Fruit fly (Drosophila melanogaster): ENCODE data around the gene Polr1H.

Gene Polr1H

DNA sequence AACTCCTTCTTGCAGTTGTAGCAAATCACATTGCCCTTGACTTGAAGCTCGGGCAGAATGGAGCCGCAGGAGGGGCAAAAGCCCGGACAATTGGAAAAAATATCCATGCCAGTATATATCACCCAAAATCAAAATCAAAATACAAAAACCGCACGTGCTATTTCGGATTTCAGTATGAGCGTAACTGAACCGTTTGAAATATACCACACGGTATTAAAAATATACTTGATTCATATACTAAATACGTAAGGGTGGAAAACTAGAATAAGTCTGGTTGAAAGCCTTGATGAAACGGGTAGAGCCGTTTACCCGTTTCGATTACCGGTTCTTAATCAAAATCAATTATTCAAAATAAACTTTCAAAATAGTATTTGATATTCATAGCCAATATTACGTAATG is at the start of gene Polr1H:
Gene Polr1H (minus strand): TSS at position 188 of the 400 bp plus-strand sequence.
- no peak for TF ChIP-seq Sin3A (optimal IDR thresholded peaks at IDR 0.05)
- no peak for TF ChIP-seq ttk (optimal IDR thresholded peaks at IDR 0.05)
- no peak for TF ChIP-seq insv (optimal IDR thresholded peaks at IDR 0.05)
- TF ChIP-seq h (optimal IDR thresholded peaks at IDR 0.05): no peak
- TF ChIP-seq psq (optimal IDR thresholded peaks at IDR 0.05): no peak

DNA sequence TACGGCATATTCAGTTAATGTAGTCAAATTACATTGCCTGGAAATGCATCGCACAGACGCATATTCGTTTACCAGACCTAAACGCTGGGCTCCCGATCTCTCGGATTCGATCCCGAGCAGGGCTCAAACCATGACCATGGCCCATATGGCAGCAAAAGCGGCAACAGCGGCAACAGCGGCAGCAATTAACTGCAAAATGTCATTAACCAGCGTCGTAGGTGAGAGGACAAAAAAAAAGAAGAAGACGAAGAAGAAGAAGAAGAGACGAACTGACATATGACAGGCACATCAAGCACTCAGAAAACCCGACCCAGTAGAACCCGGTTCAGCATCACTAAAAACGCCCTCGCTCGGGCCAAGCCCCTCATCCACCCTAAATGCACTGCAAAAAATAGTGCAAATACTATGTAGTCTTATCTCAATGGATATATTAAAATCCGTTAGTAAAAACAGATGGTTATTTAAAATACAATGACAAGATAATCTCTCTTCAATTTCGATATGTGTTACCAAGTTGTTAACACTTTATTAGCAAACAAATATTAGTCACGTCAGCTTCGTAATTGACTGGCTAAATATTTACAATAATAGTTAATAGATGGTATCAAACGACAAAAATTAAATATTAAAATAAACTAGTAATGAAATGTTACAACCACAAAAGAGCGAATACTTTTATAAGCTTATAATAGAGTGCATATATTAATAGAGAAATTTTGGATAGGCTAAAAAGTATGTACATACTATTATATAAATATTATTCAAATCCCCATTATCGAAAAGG is 48.3 kb upstream of the Polr1H start:
- TF ChIP-seq Myc (optimal IDR thresholded peaks at IDR 0.05) (no peak), h (optimal IDR thresholded peaks at IDR 0.05) (no peak), ttk (optimal IDR thresholded peaks at IDR 0.05) (no peak), psq (optimal IDR thresholded peaks at IDR 0.05) (no peak)

DNA sequence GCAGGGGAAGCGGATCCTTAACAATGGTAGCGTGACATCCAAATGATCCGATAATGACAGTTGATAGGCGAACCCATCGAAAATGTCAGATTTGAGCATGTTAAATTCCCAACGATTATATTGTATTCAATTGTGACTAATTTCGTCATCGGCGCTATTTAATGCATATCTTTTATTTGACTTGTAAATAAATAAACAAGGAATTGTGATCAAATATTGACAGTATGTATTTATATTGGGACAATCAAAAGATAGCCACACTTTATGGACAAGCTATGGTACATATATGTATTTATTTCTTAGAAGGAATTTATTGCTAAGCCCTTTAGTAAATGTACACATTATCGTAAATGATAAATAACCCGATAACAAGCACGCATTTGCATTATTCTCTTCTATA is 47.5 kb upstream of the Polr1H start:
- TF ChIP-seq psq (optimal IDR thresholded peaks at IDR 0.05) (no peak), ttk (optimal IDR thresholded peaks at IDR 0.05) (no peak), insv (optimal IDR thresholded peaks at IDR 0.05) (no peak), h (optimal IDR thresholded peaks at IDR 0.05) (no peak), Sin3A (optimal IDR thresholded peaks at IDR 0.05) (no peak), Myc (optimal IDR thresholded peaks at IDR 0.05) (no peak)

dm6 chr3R:21824407-21825006 is 46.9 kb upstream of the Polr1H start:
- no peak for TF ChIP-seq ttk (optimal IDR thresholded peaks at IDR 0.05)
- no peak for TF ChIP-seq Sin3A (optimal IDR thresholded peaks at IDR 0.05)
- TF ChIP-seq insv (optimal IDR thresholded peaks at IDR 0.05): no peak
- TF ChIP-seq psq (optimal IDR thresholded peaks at IDR 0.05): no peak
- TF ChIP-seq h (optimal IDR thresholded peaks at IDR 0.05): no peak
- TF ChIP-seq Myc (optimal IDR thresholded peaks at IDR 0.05): no peak

DNA sequence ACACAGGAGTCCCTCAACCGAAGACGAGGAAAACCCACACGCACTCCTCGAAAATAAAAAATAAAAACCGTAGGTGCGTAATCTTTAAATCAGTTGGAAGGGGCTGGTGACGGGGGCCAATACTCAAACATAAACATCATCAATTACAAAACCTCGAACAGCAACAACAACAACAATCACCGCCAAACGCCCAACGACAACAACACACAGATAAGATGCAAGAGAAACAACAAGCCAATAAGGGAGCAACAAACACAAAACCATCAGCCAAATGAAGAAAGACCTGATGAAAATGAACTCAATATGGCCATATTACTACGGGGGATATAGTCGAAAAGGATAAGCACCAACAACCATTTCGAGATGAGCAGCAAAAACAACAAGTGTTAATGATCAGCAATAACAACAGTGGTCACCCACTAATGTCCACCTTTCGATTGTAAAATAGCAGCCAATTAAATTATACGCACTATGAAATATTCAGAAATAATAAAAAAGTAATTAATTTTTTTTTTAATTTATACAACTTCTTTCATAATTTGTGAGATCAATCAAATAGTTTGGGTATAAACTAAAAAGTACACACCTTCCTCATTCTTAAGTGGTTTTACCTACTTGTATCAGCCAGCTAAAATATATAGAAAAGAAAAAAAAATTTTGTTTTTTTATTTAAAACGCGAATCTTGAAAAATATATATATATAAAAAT is 46.2 kb upstream of the Polr1H start:
- no peak for TF ChIP-seq Sin3A (optimal IDR thresholded peaks at IDR 0.05)
- no peak for TF ChIP-seq psq (optimal IDR thresholded peaks at IDR 0.05)
- TF ChIP-seq Myc (optimal IDR thresholded peaks at IDR 0.05): no peak
- no peak for TF ChIP-seq ttk (optimal IDR thresholded peaks at IDR 0.05)
- TF ChIP-seq insv (optimal IDR thresholded peaks at IDR 0.05): no peak
- TF ChIP-seq h (optimal IDR thresholded peaks at IDR 0.05): no peak

DNA sequence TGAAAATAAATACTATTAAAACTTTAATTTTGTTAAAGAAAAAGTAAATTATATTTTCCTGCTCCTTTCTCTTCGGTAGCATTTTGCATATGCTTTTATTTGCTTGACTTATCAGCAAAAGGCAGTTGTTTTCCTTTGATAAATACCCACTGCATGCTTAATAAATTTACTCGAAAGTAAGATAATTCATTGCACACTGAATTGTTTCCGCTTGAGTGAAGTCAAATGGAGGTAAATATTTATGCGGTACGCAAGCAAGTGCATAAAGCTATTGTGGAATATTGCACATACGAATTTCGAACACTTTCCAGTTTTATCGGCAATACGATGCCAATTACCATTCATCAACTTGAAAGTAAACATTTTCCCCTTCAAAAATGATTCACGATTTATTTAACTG is 45.4 kb upstream of the Polr1H start:
- TF ChIP-seq psq (optimal IDR thresholded peaks at IDR 0.05) (no peak), ttk (optimal IDR thresholded peaks at IDR 0.05) (no peak)

- no peak for TF ChIP-seq ttk (optimal IDR thresholded peaks at IDR 0.05)
- TF ChIP-seq insv (optimal IDR thresholded peaks at IDR 0.05): no peak
- TF ChIP-seq Sin3A (optimal IDR thresholded peaks at IDR 0.05): no peak
- TF ChIP-seq h (optimal IDR thresholded peaks at IDR 0.05): no peak
- TF ChIP-seq Myc (optimal IDR thresholded peaks at IDR 0.05): no peak
- TF ChIP-seq psq (optimal IDR thresholded peaks at IDR 0.05): no peak
These were observed 44.9 kb upstream of the Polr1H start, which contains the start of gene CASK for dm6 chr3R:21822562-21822933. CASK (minus strand) TSS chr3R:21822674.

DNA sequence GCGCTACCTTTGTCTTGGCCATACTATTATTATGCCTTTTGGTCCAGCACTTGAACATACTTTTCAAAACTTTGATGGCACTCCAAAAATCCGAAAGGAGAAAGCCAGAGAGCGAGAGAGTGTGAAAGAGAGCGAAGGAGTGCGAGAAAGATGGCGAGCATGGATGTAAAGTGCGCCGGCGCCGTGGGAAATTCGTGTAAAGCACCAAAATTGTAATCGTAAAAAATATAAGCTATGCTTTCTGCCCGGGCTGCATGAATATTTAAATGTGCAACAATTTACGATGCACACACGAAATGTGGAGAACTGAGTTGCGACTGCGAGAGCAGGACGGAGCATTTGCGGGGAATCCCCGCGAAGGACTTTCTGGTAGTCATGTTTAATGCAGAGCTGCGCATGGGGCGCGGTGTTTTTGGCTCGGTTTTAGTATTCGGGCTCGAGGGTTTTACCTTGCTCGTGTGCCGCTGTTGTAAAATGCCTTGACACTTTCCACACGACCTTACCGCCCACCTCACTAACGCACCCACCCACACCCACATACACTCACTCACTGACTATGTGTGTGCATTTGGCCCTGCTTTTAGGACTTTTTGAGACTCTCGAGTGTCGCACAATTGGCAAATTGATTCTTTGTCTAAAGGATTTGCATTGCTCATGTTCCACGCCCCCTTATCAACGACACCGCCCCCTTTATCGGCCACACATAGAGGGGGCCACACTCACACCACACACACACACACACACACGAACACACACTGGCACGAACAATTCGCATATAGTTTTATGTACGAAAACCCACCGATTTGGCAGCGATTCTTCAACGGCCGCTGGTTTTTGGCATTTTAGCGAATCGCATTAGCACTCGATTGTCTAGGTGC is 44.3 kb upstream of the Polr1H start:
- TF ChIP-seq psq (optimal IDR thresholded peaks at IDR 0.05) (no peak), h (optimal IDR thresholded peaks at IDR 0.05) (no peak), ttk (optimal IDR thresholded peaks at IDR 0.05) (no peak), insv (optimal IDR thresholded peaks at IDR 0.05) (no peak), Sin3A (optimal IDR thresholded peaks at IDR 0.05) (no peak), Myc (optimal IDR thresholded peaks at IDR 0.05) (no peak)

DNA sequence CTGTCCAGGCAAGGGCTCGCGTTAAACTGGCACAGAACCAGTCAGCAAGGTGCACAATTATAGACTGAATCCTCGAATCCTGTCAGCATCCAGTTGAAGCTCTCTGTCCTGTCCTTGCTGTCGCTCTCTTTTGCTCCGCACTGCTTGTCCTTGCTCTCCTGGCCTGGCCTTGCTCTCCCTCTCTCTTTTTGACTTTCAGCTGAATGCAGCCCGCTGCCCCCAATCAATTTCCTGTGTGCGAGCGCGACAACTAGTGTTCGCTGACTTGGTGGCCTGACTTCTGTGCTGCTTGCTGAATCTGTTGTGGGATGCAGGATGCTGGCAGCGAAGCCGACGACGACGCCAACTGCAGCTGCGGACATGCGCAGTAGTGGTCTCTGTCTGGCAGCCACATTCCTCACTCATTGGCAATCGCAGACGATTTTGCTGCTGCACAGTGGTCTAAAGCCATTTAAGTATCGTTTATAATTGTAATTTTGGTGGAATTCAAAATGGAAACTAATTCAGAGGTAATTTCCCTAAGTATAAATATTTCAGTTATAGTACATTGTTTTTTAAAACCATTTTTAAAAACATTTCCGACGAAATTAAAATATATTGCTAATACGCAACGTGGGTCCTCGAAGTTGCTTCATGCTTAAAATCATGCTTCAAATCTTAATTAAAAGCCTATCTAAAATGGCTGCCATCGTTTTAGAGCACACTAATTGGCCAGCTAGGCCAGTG is 31.1 kb upstream of the Polr1H start:
- TF ChIP-seq psq (optimal IDR thresholded peaks at IDR 0.05) (no peak), ttk (optimal IDR thresholded peaks at IDR 0.05) (no peak)

- no peak for TF ChIP-seq insv (optimal IDR thresholded peaks at IDR 0.05)
- no peak for TF ChIP-seq ttk (optimal IDR thresholded peaks at IDR 0.05)
- TF ChIP-seq h (optimal IDR thresholded peaks at IDR 0.05): no peak
- TF ChIP-seq Sin3A (optimal IDR thresholded peaks at IDR 0.05): no peak
- no peak for TF ChIP-seq psq (optimal IDR thresholded peaks at IDR 0.05)
- no peak for TF ChIP-seq Myc (optimal IDR thresholded peaks at IDR 0.05)
These were observed 29.6 kb upstream of the Polr1H start for dm6 chr3R:21807264-21807663.

- TF ChIP-seq insv (optimal IDR thresholded peaks at IDR 0.05) (no peak), h (optimal IDR thresholded peaks at IDR 0.05) (no peak), ttk (optimal IDR thresholded peaks at IDR 0.05) (no peak), Myc (optimal IDR thresholded peaks at IDR 0.05) (no peak), psq (optimal IDR thresholded peaks at IDR 0.05) (no peak), Sin3A (optimal IDR thresholded peaks at IDR 0.05) (no peak)
These were observed 16.1 kb upstream of the Polr1H start for dm6 chr3R:21793760-21794159.
